Worm (Caenorhabditis elegans): ENCODE measurements around the gene picc-1.

- no peak for TF ChIP-seq madf-2 (tag; optimal IDR thresholded peaks at IDR 0.05)
- TF ChIP-seq npax-4 (tag; optimal IDR thresholded peaks at IDR 0.05) = no peak
- no peak for TF ChIP-seq pat-9 (tag; optimal IDR thresholded peaks at IDR 0.05)
- no peak for TF ChIP-seq elt-4 (tag; optimal IDR thresholded peaks at IDR 0.05)
- TF ChIP-seq ets-4 (tag; optimal IDR thresholded peaks at IDR 0.05) = no peak
- TF ChIP-seq ama-1 (optimal IDR thresholded peaks at IDR 0.05) = no peak
Measured at ce11 chrV:5991490-5992069, 27.2 kb upstream of the picc-1 start.
